Fruit fly (Drosophila melanogaster) whole organism, prepupa: ENCODE measurements around the gene PLCXD.

Source experiments
- Blimp-1 ChIP-seq: fragments of 200-800 bp; sonication (Bioruptor generic); optimal IDR thresholded peaks from 3 replicates; lab custom pipeline; 2017; ENCODE audit warnings: missing biosample characterization, missing genetic modification characterization, mild to moderate bottlenecking, moderate library complexity, missing genetic modification reagents
- CG10669 ChIP-seq: fragments of 200-800 bp; sonication (Bioruptor generic); optimal IDR thresholded peaks from 3 replicates; lab custom pipeline; 2018; ENCODE audit warnings: missing biosample characterization, mild to moderate bottlenecking, missing genetic modification characterization, moderate library complexity
- CG11902 ChIP-seq: fragments of 200-800 bp; sonication (Bioruptor generic); optimal IDR thresholded peaks from 3 replicates; lab custom pipeline; 2016; ENCODE audit warnings: missing biosample characterization, missing genetic modification characterization
- CG1621 ChIP-seq: fragments of 200-800 bp; sonication (Bioruptor generic); optimal IDR thresholded peaks from 3 replicates; lab custom pipeline; 2018; ENCODE audit warnings: missing biosample characterization, mild to moderate bottlenecking, missing genetic modification characterization
- CG16779 ChIP-seq: fragments of 200-800 bp; sonication (Bioruptor generic); optimal IDR thresholded peaks from 3 replicates; lab custom pipeline; 2017; ENCODE audit warnings: missing biosample characterization, mild to moderate bottlenecking, missing genetic modification characterization
- CG31627 ChIP-seq: fragments of 200-800 bp; sonication (Bioruptor generic); optimal IDR thresholded peaks from 3 replicates; lab custom pipeline; 2016; ENCODE audit warnings: missing biosample characterization, missing genetic modification characterization
- CG32006 ChIP-seq: fragments of 200-800 bp; sonication (Bioruptor generic); optimal IDR thresholded peaks from 3 replicates; lab custom pipeline; 2017; ENCODE audit warnings: missing biosample characterization, mild to moderate bottlenecking, missing genetic modification characterization
- CG3919 ChIP-seq: fragments of 200-800 bp; sonication (Bioruptor generic); optimal IDR thresholded peaks from 3 replicates; lab custom pipeline; 2016; ENCODE audit warnings: missing biosample characterization, missing genetic modification characterization
- CG6276 ChIP-seq: fragments of 200-800 bp; sonication (Bioruptor generic); optimal IDR thresholded peaks from 2 replicates; lab custom pipeline; 2017; ENCODE audit warnings: missing biosample characterization, mild to moderate bottlenecking, missing genetic modification characterization
- CG6792 ChIP-seq: fragments of 200-800 bp; sonication (Bioruptor generic); optimal IDR thresholded peaks from 3 replicates; lab custom pipeline; 2016; ENCODE audit warnings: missing biosample characterization, missing genetic modification characterization
- CG6854 ChIP-seq: fragments of 200-800 bp; sonication (Bioruptor generic); optimal IDR thresholded peaks from 2 replicates; lab custom pipeline; 2017; ENCODE audit warnings: missing biosample characterization, mild to moderate bottlenecking, missing genetic modification characterization
- CG7368 ChIP-seq: fragments of 200-800 bp; sonication (Bioruptor generic); optimal IDR thresholded peaks from 3 replicates; lab custom pipeline; 2016; ENCODE audit warnings: missing biosample characterization, missing genetic modification characterization
- CG8119 ChIP-seq: fragments of 200-800 bp; sonication (Bioruptor generic); IDR thresholded peaks from 3 replicates; pipeline ENCODE4 v1.3.6; 2022; ENCODE audit warnings: missing biosample characterization, missing genetic modification characterization
- CG9139 ChIP-seq: fragments of 200-800 bp; sonication (Bioruptor generic); optimal IDR thresholded peaks from 3 replicates; lab custom pipeline; 2017; ENCODE audit warnings: missing biosample characterization, mild to moderate bottlenecking, missing genetic modification characterization
- Eip78C ChIP-seq: fragments of 200-800 bp; sonication (Bioruptor generic); peaks from one replicate; lab custom pipeline; 2016; ENCODE audit warnings: missing biosample characterization, missing genetic modification characterization
- Eip93F ChIP-seq: fragments of 200-800 bp; sonication (Bioruptor generic); optimal IDR thresholded peaks from 2 replicates; lab custom pipeline; 2016; ENCODE audit warnings: missing biosample characterization, mild to moderate bottlenecking, missing genetic modification characterization
- Ets21C ChIP-seq: fragments of 200-800 bp; sonication (Bioruptor generic); optimal IDR thresholded peaks from 3 replicates; lab custom pipeline; 2016; ENCODE audit warnings: missing biosample characterization, missing genetic modification characterization
- Gug ChIP-seq: fragments of 200-800 bp; sonication (Bioruptor generic); IDR thresholded peaks from 2 replicates; pipeline ENCODE4 v1.3.6; 2022; ENCODE audit warnings: missing biosample characterization, missing genetic modification characterization
- Hr38 ChIP-seq: sonication (Bioruptor generic); optimal IDR thresholded peaks from 2 replicates; lab custom pipeline; 2016; ENCODE audit warnings: missing biosample characterization, missing genetic modification characterization
- Hr39 ChIP-seq: fragments of 200-800 bp; sonication (Bioruptor generic); optimal IDR thresholded peaks from 2 replicates; lab custom pipeline; 2016; ENCODE audit warnings: missing biosample characterization, missing genetic modification characterization
- Hr4 ChIP-seq: fragments of 200-800 bp; sonication (Bioruptor generic); optimal IDR thresholded peaks from 3 replicates; lab custom pipeline; 2016; ENCODE audit warnings: missing biosample characterization, missing genetic modification characterization
- Met ChIP-seq: fragments of 200-800 bp; sonication (Bioruptor generic); optimal IDR thresholded peaks from 3 replicates; lab custom pipeline; 2016; ENCODE audit warnings: missing biosample characterization, missing genetic modification characterization
- OdsH ChIP-seq: fragments of 200-800 bp; sonication (Bioruptor generic); optimal IDR thresholded peaks from 3 replicates; lab custom pipeline; 2016; ENCODE audit warnings: missing biosample characterization, missing genetic modification characterization
- Smox ChIP-seq: fragments of 200-800 bp; sonication (Bioruptor generic); optimal IDR thresholded peaks from 3 replicates; lab custom pipeline; 2016; ENCODE audit warnings: missing biosample characterization, missing genetic modification characterization
- Sox102F ChIP-seq: fragments of 200-800 bp; sonication (Bioruptor generic); optimal IDR thresholded peaks from 2 replicates; lab custom pipeline; 2016; ENCODE audit warnings: missing biosample characterization, mild to moderate bottlenecking, missing genetic modification characterization
- Sox15 ChIP-seq: fragments of 200-800 bp; sonication (Bioruptor generic); optimal IDR thresholded peaks from 3 replicates; lab custom pipeline; 2016; ENCODE audit warnings: missing biosample characterization, missing genetic modification characterization
- achi ChIP-seq: fragments of 200-800 bp; sonication (Bioruptor generic); optimal IDR thresholded peaks from 3 replicates; lab custom pipeline; 2016; ENCODE audit warnings: missing biosample characterization, missing genetic modification characterization
- acj6 ChIP-seq: fragments of 200-800 bp; sonication (Bioruptor generic); optimal IDR thresholded peaks from 3 replicates; lab custom pipeline; 2016; ENCODE audit warnings: missing biosample characterization, missing genetic modification characterization
- dac ChIP-seq: fragments of 200-800 bp; sonication (Bioruptor generic); optimal IDR thresholded peaks from 2 replicates; lab custom pipeline; 2017; ENCODE audit warnings: missing biosample characterization, mild to moderate bottlenecking, missing genetic modification characterization
- dsx ChIP-seq: fragments of 200-800 bp; optimal IDR thresholded peaks from 3 replicates; lab custom pipeline; 2019; ENCODE audit warnings: missing biosample characterization, mild to moderate bottlenecking, missing genetic modification characterization, moderate library complexity; ENCODE audit not compliant: poor library complexity, severe bottlenecking
- eg ChIP-seq: fragments of 200-800 bp; sonication (Bioruptor generic); IDR thresholded peaks from 3 replicates; pipeline ENCODE4 v1.3.6; 2022; ENCODE audit warnings: missing biosample characterization, missing genetic modification characterization
- esn ChIP-seq: fragments of 200-800 bp; sonication (Bioruptor generic); optimal IDR thresholded peaks from 2 replicates; lab custom pipeline; 2016; ENCODE audit warnings: missing biosample characterization, mild to moderate bottlenecking, missing genetic modification characterization, moderate library complexity
- fd85E ChIP-seq: fragments of 200-800 bp; sonication (Bioruptor generic); optimal IDR thresholded peaks from 3 replicates; lab custom pipeline; 2016; ENCODE audit warnings: missing biosample characterization, missing genetic modification characterization
- fkh ChIP-seq: fragments of 200-800 bp; sonication (Bioruptor generic); optimal IDR thresholded peaks from 3 replicates; lab custom pipeline; 2017; ENCODE audit warnings: missing biosample characterization, mild to moderate bottlenecking, missing genetic modification characterization, moderate library complexity
- lz ChIP-seq: fragments of 200-800 bp; sonication (Bioruptor generic); optimal IDR thresholded peaks from 3 replicates; lab custom pipeline; 2016; ENCODE audit warnings: missing biosample characterization, missing genetic modification characterization
- net ChIP-seq: fragments of 200-800 bp; sonication (Bioruptor generic); optimal IDR thresholded peaks from 3 replicates; lab custom pipeline; 2016; ENCODE audit warnings: missing biosample characterization, missing genetic modification characterization
- pdm3 ChIP-seq: fragments of 200-800 bp; sonication (Bioruptor generic); optimal IDR thresholded peaks from 3 replicates; lab custom pipeline; 2016; ENCODE audit warnings: missing biosample characterization, missing genetic modification characterization
- spab ChIP-seq: fragments of 200-800 bp; sonication (Bioruptor generic); optimal IDR thresholded peaks from 2 replicates; lab custom pipeline; 2017; ENCODE audit warnings: missing biosample characterization, mild to moderate bottlenecking, missing genetic modification characterization, missing genetic modification reagents
- svp ChIP-seq: fragments of 200-800 bp; sonication (Bioruptor generic); peaks from one replicate; lab custom pipeline; 2016; ENCODE audit warnings: missing biosample characterization, missing genetic modification characterization

Gene PLCXD

dm6 chr2L:12004211-12004979, 44.8 kb upstream of the PLCXD start (continued):
- TF ChIP-seq CG3919 (GFP tag; lab: Kevin White, UChicago): no peak
- peak; percentile 17 for TF ChIP-seq CG6792 (GFP tag; lab: Kevin White, UChicago)
- no peak for TF ChIP-seq CG11902 (GFP tag; lab: Kevin White, UChicago)
- no peak for TF ChIP-seq CG9139 (GFP tag; lab: Kevin White, UChicago)
- no peak for TF ChIP-seq CG8119 (GFP tag; lab: Robert Waterston, UW)
- TF ChIP-seq pdm3: peak; percentile 22
- TF ChIP-seq fd85E: no peak
- no peak for TF ChIP-seq OdsH (GFP tag; lab: Kevin White, UChicago)
- TF ChIP-seq achi (GFP tag; lab: Kevin White, UChicago): no peak
- TF ChIP-seq dac: no peak
- TF ChIP-seq Hr39 (GFP tag; lab: Kevin White, UChicago): no peak
- TF ChIP-seq esn (GFP tag; lab: Kevin White, UChicago): no peak
- TF ChIP-seq eg (GFP tag; lab: Robert Waterston, UW): no peak
- peak; percentile 18 for TF ChIP-seq net (GFP tag; lab: Kevin White, UChicago)
- no peak for TF ChIP-seq Sox102F (GFP tag; lab: Kevin White, UChicago)
- peak; percentile 3 for TF ChIP-seq acj6 (GFP tag; lab: Kevin White, UChicago)
- no peak for TF ChIP-seq CG7368 (GFP tag; lab: Kevin White, UChicago)
- peak; percentile 99 for TF ChIP-seq CG1621
- TF ChIP-seq Hr4: no peak
- TF ChIP-seq fkh (GFP tag; lab: Kevin White, UChicago): peak; percentile 99

- TF ChIP-seq CG9139 (GFP tag; lab: Kevin White, UChicago) (no peak), CG7368 (GFP tag; lab: Kevin White, UChicago) (no peak), CG6276 (GFP tag; lab: Kevin White, UChicago) (peak; percentile 14), Eip78C (peak; percentile 56), lz (GFP tag; lab: Kevin White, UChicago) (no peak), CG16779 (tag; lab: Kevin White, UChicago) (no peak), esn (GFP tag; lab: Kevin White, UChicago) (no peak), Smox (no peak), dsx (GFP tag; lab: Kevin White, UChicago) (peak; percentile 80), dac (no peak), Eip93F (GFP tag; lab: Kevin White, UChicago) (no peak), CG6854 (GFP tag; lab: Kevin White, UChicago) (peak; percentile 55), CG11902 (GFP tag; lab: Kevin White, UChicago) (no peak), achi (GFP tag; lab: Kevin White, UChicago) (no peak), Sox102F (GFP tag; lab: Kevin White, UChicago) (no peak), spab (no peak), CG32006 (no peak), CG10669 (no peak), Ets21C (no peak), CG31627 (GFP tag; lab: Kevin White, UChicago) (no peak), Blimp-1 (GFP tag; lab: Kevin White, UChicago) (peak; percentile 81), Hr38 (GFP tag; lab: Kevin White, UChicago) (no peak), OdsH (GFP tag; lab: Kevin White, UChicago) (no peak), Gug (GFP tag; lab: Robert Waterston, UW) (no peak), svp (GFP tag; lab: Kevin White, UChicago) (peak; percentile 93), Sox15 (no peak), Met (GFP tag; lab: Kevin White, UChicago) (no peak), CG1621 (peak; percentile 75)
Measured at dm6 chr2L:12005436-12006396, 43.5 kb upstream of the PLCXD start.
